Fruit fly (Drosophila melanogaster) whole organism, embryonic: ENCODE measurements around the gene Best2.

Experiments used
- ATbp ChIP-seq: fragments of 200-800 bp; sonication (Bioruptor generic); optimal IDR thresholded peaks from 2 replicates; lab custom pipeline; 2017; ENCODE audit warnings: missing biosample characterization, mild to moderate bottlenecking, missing genetic modification characterization, missing genetic modification reagents
- Aef1 ChIP-seq: fragments of 200-800 bp; sonication (Bioruptor generic); IDR thresholded peaks from 3 replicates; pipeline ENCODE4 v1.3.6; 2022; ENCODE audit warnings: missing biosample characterization, missing genetic modification characterization
- Awh ChIP-seq: fragments of 200-800 bp; sonication (Bioruptor generic); IDR thresholded peaks from 2 replicates; pipeline ENCODE4, ENCODE4 v1.3.6; 2022; ENCODE audit warnings: missing biosample characterization, missing genetic modification characterization
- B-H2 ChIP-seq: fragments of 200-800 bp; sonication (Bioruptor generic); optimal IDR thresholded peaks from 2 replicates; lab custom pipeline; 2018; ENCODE audit warnings: missing biosample characterization, mild to moderate bottlenecking, missing genetic modification characterization
- CG1024 ChIP-seq: fragments of 200-800 bp; sonication (Bioruptor generic); IDR thresholded peaks from 2 replicates; pipeline ENCODE4 v1.3.6; 2022; ENCODE audit warnings: missing biosample characterization, missing genetic modification characterization
- CG12104 ChIP-seq: fragments of 200-800 bp; sonication (Bioruptor generic); optimal IDR thresholded peaks from 3 replicates; lab custom pipeline; 2016; ENCODE audit warnings: missing biosample characterization, missing genetic modification characterization
- CG12769 ChIP-seq: fragments of 200-800 bp; sonication (Bioruptor generic); optimal IDR thresholded peaks from 2 replicates; lab custom pipeline; 2019; ENCODE audit warnings: missing biosample characterization, mild to moderate bottlenecking, missing genetic modification characterization, moderate library complexity
- CG13775 ChIP-seq: fragments of 200-800 bp; sonication (Bioruptor generic); optimal IDR thresholded peaks from 3 replicates; lab custom pipeline; 2017; ENCODE audit warnings: missing biosample characterization, mild to moderate bottlenecking, missing genetic modification characterization
- CG14014 ChIP-seq: fragments of 200-800 bp; sonication (Bioruptor generic); IDR thresholded peaks from 2 replicates; pipeline ENCODE4 v1.3.6; 2022; ENCODE audit warnings: missing biosample characterization, missing genetic modification characterization
- CG1647 ChIP-seq: fragments of 200-800 bp; sonication (Bioruptor generic); optimal IDR thresholded peaks from 3 replicates; lab custom pipeline; 2016; ENCODE audit warnings: missing biosample characterization, missing genetic modification characterization
- CG17359 ChIP-seq: fragments of 200-800 bp; sonication (Bioruptor generic); optimal IDR thresholded peaks from 3 replicates; lab custom pipeline; 2018; ENCODE audit warnings: missing biosample characterization, mild to moderate bottlenecking, missing genetic modification characterization, moderate library complexity
- CG2202 ChIP-seq: fragments of 200-800 bp; sonication (Bioruptor generic); optimal IDR thresholded peaks from 2 replicates; lab custom pipeline; 2018; ENCODE audit warnings: missing biosample characterization, mild to moderate bottlenecking, missing genetic modification characterization
- CG2875 ChIP-seq: fragments of 200-800 bp; sonication (Bioruptor generic); optimal IDR thresholded peaks from 2 replicates; lab custom pipeline; 2017; ENCODE audit warnings: missing biosample characterization, mild to moderate bottlenecking, missing genetic modification characterization, missing genetic modification reagents
- CG30431 ChIP-seq: fragments of 200-800 bp; sonication (Bioruptor generic); optimal IDR thresholded peaks from 2 replicates; lab custom pipeline; 2017; ENCODE audit warnings: missing biosample characterization, missing genetic modification characterization
- CG43689 ChIP-seq: fragments of 200-800 bp; sonication (Bioruptor generic); IDR thresholded peaks from 2 replicates; pipeline ENCODE4 v1.3.6; 2022; ENCODE audit warnings: missing biosample characterization, missing genetic modification characterization
- CG4404 ChIP-seq: fragments of 200-800 bp; sonication (Bioruptor generic); IDR thresholded peaks from 2 replicates; pipeline ENCODE4 v1.3.6; 2022; ENCODE audit warnings: missing biosample characterization, missing genetic modification characterization
- CG4617 ChIP-seq: fragments of 200-800 bp; sonication (Bioruptor generic); optimal IDR thresholded peaks from 3 replicates; lab custom pipeline; 2016; ENCODE audit warnings: missing biosample characterization, missing genetic modification characterization, borderline replicate concordance
- CkIIα-i1 ChIP-seq: fragments of 200-800 bp; sonication (Bioruptor generic); IDR thresholded peaks from 2 replicates; pipeline ENCODE4 v1.3.6; 2022; ENCODE audit warnings: missing biosample characterization, missing genetic modification characterization
- Dip2 ChIP-seq: fragments of 200-800 bp; sonication (Bioruptor generic); IDR thresholded peaks from 2 replicates; pipeline ENCODE4 v1.3.6; 2022; ENCODE audit warnings: missing biosample characterization, missing genetic modification characterization
- Ets97D ChIP-seq: fragments of 200-800 bp; sonication (Bioruptor generic); optimal IDR thresholded peaks from 3 replicates; lab custom pipeline; 2016; ENCODE audit warnings: missing biosample characterization, missing genetic modification characterization
- Fer2 ChIP-seq: fragments of 200-800 bp; sonication (Bioruptor generic); optimal IDR thresholded peaks from 2 replicates; lab custom pipeline; 2018; ENCODE audit warnings: missing biosample characterization, mild to moderate bottlenecking, missing genetic modification characterization, moderate library complexity
- H15 ChIP-seq: fragments of 200-800 bp; sonication (Bioruptor generic); IDR thresholded peaks from 3 replicates; pipeline ENCODE4 v1.3.6; 2022; ENCODE audit warnings: missing biosample characterization, missing genetic modification characterization
- Hey ChIP-seq: fragments of 200-800 bp; sonication (Bioruptor generic); optimal IDR thresholded peaks from 3 replicates; lab custom pipeline; 2018; ENCODE audit warnings: missing biosample characterization, mild to moderate bottlenecking, missing genetic modification characterization
- HmgD ChIP-seq: fragments of 200-800 bp; sonication (Bioruptor generic); optimal IDR thresholded peaks from 3 replicates; lab custom pipeline; 2016; ENCODE audit warnings: missing biosample characterization, missing genetic modification characterization
- Hr78 ChIP-seq, 2 experiments: fragments of 200-800 bp in 1 of 2; fragments of >200 bp in 1 of 2; sonication (Bioruptor generic) in 1 of 2; optimal IDR thresholded peaks; 2 replicates each; lab custom pipeline; 2017 to 2019; ENCODE audit warnings: missing biosample characterization in 2 of 2, missing genetic modification characterization in 2 of 2, mild to moderate bottlenecking in 1 of 2, moderate library complexity in 1 of 2
- MBD-R2 ChIP-seq: fragments of 200-800 bp; sonication (Bioruptor generic); IDR thresholded peaks from 2 replicates; pipeline ENCODE4 v1.3.6; 2022; ENCODE audit warnings: missing biosample characterization, missing genetic modification characterization
- NC2β ChIP-seq: fragments of 200-800 bp; sonication (Bioruptor generic); optimal IDR thresholded peaks from 2 replicates; lab custom pipeline; 2016; ENCODE audit warnings: missing biosample characterization, missing genetic modification characterization
- Nf-YA ChIP-seq: fragments of 200-800 bp; sonication (Bioruptor generic); IDR thresholded peaks from 2 replicates; pipeline ENCODE4 v1.3.6; 2022; ENCODE audit warnings: missing biosample characterization, missing genetic modification characterization
- Six4 ChIP-seq: fragments of 200-800 bp; sonication (Bioruptor generic); optimal IDR thresholded peaks from 2 replicates; lab custom pipeline; 2016; ENCODE audit warnings: missing biosample characterization, missing genetic modification characterization
- ab ChIP-seq: fragments of 200-800 bp; sonication (Bioruptor generic); optimal IDR thresholded peaks from 2 replicates; lab custom pipeline; 2016; ENCODE audit warnings: missing biosample characterization, missing genetic modification characterization
- bcd ChIP-seq: fragments of 200-800 bp; sonication (Bioruptor generic); optimal IDR thresholded peaks from 2 replicates; lab custom pipeline; 2017; ENCODE audit warnings: missing biosample characterization, mild to moderate bottlenecking, missing genetic modification characterization
- dmrt99B ChIP-seq: fragments of 200-800 bp; sonication (Bioruptor generic); optimal IDR thresholded peaks from 2 replicates; lab custom pipeline; 2018; ENCODE audit warnings: missing biosample characterization, mild to moderate bottlenecking, missing genetic modification characterization, moderate library complexity
- dpn ChIP-seq, 2 experiments: fragments of 200-800 bp; sonication (Bioruptor generic); optimal IDR thresholded peaks; 3 replicates each; lab custom pipeline; 2016; ENCODE audit warnings: missing biosample characterization in 2 of 2, missing genetic modification characterization in 2 of 2
- dysf ChIP-seq: fragments of 200-800 bp; sonication (Bioruptor generic); IDR thresholded peaks from 3 replicates; pipeline ENCODE4 v1.3.6; 2022; ENCODE audit warnings: missing biosample characterization, missing genetic modification characterization
- hbn ChIP-seq: fragments of 200-800 bp; sonication (Bioruptor generic); IDR thresholded peaks from 2 replicates; pipeline ENCODE4 v1.3.6; 2022; ENCODE audit warnings: missing biosample characterization, missing genetic modification characterization; ENCODE audit not compliant: partially characterized antibody
- knrl ChIP-seq: fragments of 200-800 bp; sonication (Bioruptor generic); IDR thresholded peaks from 3 replicates; pipeline ENCODE4 v1.3.6; 2022; ENCODE audit warnings: missing biosample characterization, missing genetic modification characterization; ENCODE audit not compliant: partially characterized antibody
- lab ChIP-seq: fragments of 200-800 bp; sonication (Bioruptor generic); optimal IDR thresholded peaks from 3 replicates; lab custom pipeline; 2017; ENCODE audit warnings: missing biosample characterization, missing genetic modification characterization, mild to moderate bottlenecking, moderate library complexity, missing genetic modification reagents
- lov ChIP-seq, 2 experiments: fragments of 200-800 bp in 1 of 2; fragments of >200 bp in 1 of 2; sonication (Bioruptor generic) in 1 of 2; IDR thresholded peaks in 1 of 2; optimal IDR thresholded peaks in 1 of 2; 2 replicates in 1 of 2; 3 replicates in 1 of 2; pipeline versions ENCODE4 v1.3.6 to Lab custom; 2017 to 2022; ENCODE audit warnings: missing biosample characterization in 1 of 2, missing genetic modification characterization in 1 of 2
- odd ChIP-seq: fragments of 200-800 bp; sonication (Bioruptor generic); optimal IDR thresholded peaks from 2 replicates; lab custom pipeline; 2017; ENCODE audit warnings: missing biosample characterization, mild to moderate bottlenecking, missing genetic modification characterization
- pfk ChIP-seq: fragments of 200-800 bp; sonication (Bioruptor generic); optimal IDR thresholded peaks from 2 replicates; lab custom pipeline; 2018; ENCODE audit warnings: missing biosample characterization, mild to moderate bottlenecking, missing genetic modification characterization, moderate library complexity
- row ChIP-seq: fragments of 200-800 bp; sonication (Bioruptor generic); IDR thresholded peaks from 3 replicates; pipeline ENCODE4 v1.3.6; 2022; ENCODE audit warnings: missing biosample characterization, missing genetic modification characterization
- run ChIP-seq: fragments of 200-800 bp; sonication (Bioruptor generic); optimal IDR thresholded peaks from 3 replicates; lab custom pipeline; 2018; ENCODE audit warnings: missing biosample characterization, mild to moderate bottlenecking, missing genetic modification characterization
- ssp ChIP-seq: fragments of 200-800 bp; sonication (Bioruptor generic); IDR thresholded peaks from 2 replicates; pipeline ENCODE4 v1.3.6; 2022; ENCODE audit warnings: missing biosample characterization, missing genetic modification characterization
- tgo ChIP-seq: fragments of 200-800 bp; sonication (Bioruptor generic); IDR thresholded peaks from 3 replicates; pipeline ENCODE4 v1.3.6; 2022; ENCODE audit warnings: missing biosample characterization, missing genetic modification characterization
- tio ChIP-seq: fragments of 200-800 bp; sonication (Bioruptor generic); optimal IDR thresholded peaks from 2 replicates; lab custom pipeline; 2017; ENCODE audit warnings: missing biosample characterization, missing genetic modification characterization, inconsistent platforms
- tna ChIP-seq: fragments of 200-800 bp; sonication (Bioruptor generic); IDR thresholded peaks from 2 replicates; pipeline ENCODE4 v1.3.6; 2022; ENCODE audit warnings: missing biosample characterization, missing genetic modification characterization; ENCODE audit not compliant: partially characterized antibody
- ttk ChIP-seq: fragments of 200-800 bp; sonication (Bioruptor generic); IDR thresholded peaks from 2 replicates; pipeline ENCODE4 v2.1.2; 2022; ENCODE audit warnings: missing biosample characterization, missing genetic modification characterization
- wdn ChIP-seq: fragments of 200-800 bp; sonication (Bioruptor generic); IDR thresholded peaks from 2 replicates; pipeline ENCODE4 v1.3.6; 2022; ENCODE audit warnings: missing biosample characterization, missing genetic modification characterization
- yki ChIP-seq: fragments of >200 bp; optimal IDR thresholded peaks from 3 replicates; lab custom pipeline; 2018

Best2 gene

dm6 chr3L:6262644-6263404, 6.4 kb upstream of the Best2 start, which contains the start of gene Ldh (continued):
- TF ChIP-seq run (peak; percentile 93), Aef1 (GFP tag; lab: Robert Waterston, UW) (peak; percentile 87), CG12769 (tag; lab: Kevin White, UChicago) (peak; percentile 92), Hr78 (GFP tag; optimal IDR thresholded peaks at IDR 0.05; lab: Kevin White, UChicago) (peak in 1 of 2 experiments; percentile 90), Fer2 (tag; lab: Kevin White, UChicago) (peak; percentile 94), CG12104 (GFP tag; lab: Kevin White, UChicago) (peak; percentile 90), dmrt99B (peak; percentile 97), tio (GFP tag; lab: Kevin White, UChicago) (peak; percentile 94), CkIIα-i1 (GFP tag; lab: Robert Waterston, UW) (no peak), tna (GFP tag; lab: Robert Waterston, UW) (no peak), lab (GFP tag; lab: Kevin White, UChicago) (peak; percentile 96), Six4 (peak; percentile 96), CG30431 (peak; percentile 86), NC2β (GFP tag; lab: Kevin White, UChicago) (peak; percentile 89), H15 (GFP tag; lab: Robert Waterston, UW) (peak; percentile 81), ttk (peak; percentile 90), Ets97D (GFP tag; lab: Kevin White, UChicago) (peak; percentile 59), CG17359 (tag; lab: Kevin White, UChicago) (peak; percentile 93), wdn (GFP tag; lab: Robert Waterston, UW) (peak; percentile 87), Dip2 (GFP tag; lab: Robert Waterston, UW) (0 out of 2 replicates have a peak, but pooled peaks have one; percentile 19), ab (GFP tag; lab: Kevin White, UChicago) (no peak), row (GFP tag; lab: Robert Waterston, UW) (peak; percentile 95), ATbp (peak; percentile 95), CG13775 (peak; percentile 95), Nf-YA (peak; percentile 81), dysf (GFP tag; lab: Robert Waterston, UW) (peak; percentile 96), CG2875 (GFP tag; lab: Kevin White, UChicago) (peak; percentile 95), pfk (GFP tag; lab: Kevin White, UChicago) (peak; percentile 33), odd (GFP tag; lab: Kevin White, UChicago) (peak; percentile 94), CG4404 (GFP tag; lab: Robert Waterston, UW) (peak; percentile 91), knrl (GFP tag; lab: Robert Waterston, UW) (no peak), CG43689 (GFP tag; lab: Robert Waterston, UW) (peak; percentile 74; the same call in 1 of the 2 replicates), CG2202 (tag; lab: Kevin White, UChicago) (peak; percentile 94), CG4617 (GFP tag; lab: Kevin White, UChicago) (peak; percentile 83), hbn (no peak), dpn (GFP tag; optimal IDR thresholded peaks at IDR 0.05; lab: Kevin White, UChicago) (peak; percentile 87 to 95), CG14014 (GFP tag; lab: Robert Waterston, UW) (peak; percentile 83), B-H2 (GFP tag; lab: Kevin White, UChicago) (peak; percentile 95), Awh (GFP tag; lab: Robert Waterston, UW) (peak; percentile 83), bcd (GFP tag; lab: Kevin White, UChicago) (peak; percentile 95), tgo (GFP tag; lab: Robert Waterston, UW) (peak; percentile 93), lov (optimal IDR thresholded peaks at IDR 0.05; lab: Kevin White, UChicago) (no peak), lov (GFP tag; IDR thresholded peaks at IDR 0.05; lab: Robert Waterston, UW) (peak; percentile 84), yki (lab: Kevin White, UChicago) (no peak), ssp (GFP tag; lab: Robert Waterston, UW) (peak; percentile 84), HmgD (GFP tag; lab: Kevin White, UChicago) (no peak), CG1647 (GFP tag; lab: Kevin White, UChicago) (peak; percentile 84), Hey (peak; percentile 68), MBD-R2 (GFP tag; lab: Robert Waterston, UW) (peak; percentile 56; the same call in 1 of the 2 replicates), CG1024 (peak; percentile 74)
